Fruit fly (Drosophila melanogaster): ENCODE data around the gene CG32284.

Gene CG32284

dm6 chr3L:3148125-3149059 is 38.1 kb upstream of the CG32284 start, which contains the start of the genes Usp5 and BtbVII (continued):
- no peak for TF ChIP-seq CG17186 (GFP tag; optimal IDR thresholded peaks at IDR 0.05)
- TF ChIP-seq CG3847 (GFP tag; IDR thresholded peaks at IDR 0.05), result peak; percentile 68
- TF ChIP-seq Ets65A (GFP tag), result peak; percentile 91
- TF ChIP-seq Xbp1 (GFP tag; optimal IDR thresholded peaks at IDR 0.05), result peak; percentile 59
- TF ChIP-seq CG5953 (GFP tag; IDR thresholded peaks at IDR 0.05), result no peak
- peak; percentile 50; the same call in 1 of the 2 replicates for TF ChIP-seq CG4404 (GFP tag; IDR thresholded peaks at IDR 0.05)
- TF ChIP-seq CG3065 (GFP tag; optimal IDR thresholded peaks at IDR 0.05), result peak; percentile 61
- TF ChIP-seq ind (GFP tag; optimal IDR thresholded peaks at IDR 0.05), result peak; percentile 46
- TF ChIP-seq inv (GFP tag; IDR thresholded peaks at IDR 0.05; ENCODE audit: partially characterized antibody), result peak; percentile 94
- peak; percentile 78 for TF ChIP-seq Ets97D (GFP tag; optimal IDR thresholded peaks at IDR 0.05)
- peak; percentile 33 for TF ChIP-seq slp2 (GFP tag; optimal IDR thresholded peaks at IDR 0.05)
- TF ChIP-seq CG9215 (GFP tag; IDR thresholded peaks at IDR 0.05), result peak; percentile 39; the same call in 1 of the 2 replicates
- TF ChIP-seq CG32532 (GFP tag; IDR thresholded peaks at IDR 0.05), result peak; percentile 68
- 0 out of 2 replicates have a peak, but pooled peaks have one; percentile 10 for TF ChIP-seq CG31224 (GFP tag; IDR thresholded peaks at IDR 0.05)
- TF ChIP-seq CTCF (GFP tag; optimal IDR thresholded peaks at IDR 0.05), result no peak
- no peak for TF ChIP-seq fd102C (GFP tag; optimal IDR thresholded peaks at IDR 0.05)
- TF ChIP-seq bsh (GFP tag; optimal IDR thresholded peaks at IDR 0.05), result peak in 1 of 2 experiments; percentile 51
- no peak for TF ChIP-seq TFAM (GFP tag; optimal IDR thresholded peaks at IDR 0.05)
- TF ChIP-seq Jarid2 (GFP tag; optimal IDR thresholded peaks at IDR 0.05), result no peak
- peak; percentile 28 for TF ChIP-seq CG4424 (GFP tag; optimal IDR thresholded peaks at IDR 0.05)
- peak; percentile 71 for TF ChIP-seq Xrp1 (GFP tag; IDR thresholded peaks at IDR 0.05)
- TF ChIP-seq chif (GFP tag; optimal IDR thresholded peaks at IDR 0.05), result peak; percentile 41 to 61
- TF ChIP-seq CG5180 (GFP tag; optimal IDR thresholded peaks at IDR 0.05), result peak; percentile 24
- TF ChIP-seq gro (GFP tag; optimal IDR thresholded peaks at IDR 0.05), result peak; percentile 53
- TF ChIP-seq ERR (GFP tag; optimal IDR thresholded peaks at IDR 0.05), result peak; percentile 6
- peak; percentile 45; the same call in 1 of the 2 replicates for TF ChIP-seq lmd (GFP tag; IDR thresholded peaks at IDR 0.05)
- no peak for TF ChIP-seq pita (GFP tag; optimal IDR thresholded peaks at IDR 0.05)
- TF ChIP-seq cas (GFP tag; IDR thresholded peaks at IDR 0.05), result no peak
- 0 out of 2 replicates have a peak, but pooled peaks have one; percentile 54 for TF ChIP-seq CG8765 (GFP tag; IDR thresholded peaks at IDR 0.05)
- peak in 1 of 2 experiments; percentile 45 for TF ChIP-seq crp (GFP tag; optimal IDR thresholded peaks at IDR 0.05)
- TF ChIP-seq C15 (GFP tag; IDR thresholded peaks at IDR 0.05), result no peak
- TF ChIP-seq CG8359 (GFP tag; optimal IDR thresholded peaks at IDR 0.05; ENCODE audit: borderline replicate concordance), result no peak
- peak; percentile 64 for TF ChIP-seq sug (tag; optimal IDR thresholded peaks at IDR 0.05)
- TF ChIP-seq CG13775 (GFP tag; optimal IDR thresholded peaks at IDR 0.05), result peak; percentile 70
- peak; percentile 17 for TF ChIP-seq da (GFP tag; optimal IDR thresholded peaks at IDR 0.05)
- TF ChIP-seq Ptx1 (GFP tag; IDR thresholded peaks at IDR 0.05), result peak; percentile 58
- TF ChIP-seq CG7556 (GFP tag; optimal IDR thresholded peaks at IDR 0.05), result no peak
- TF ChIP-seq ssp (GFP tag; IDR thresholded peaks at IDR 0.05), result peak; percentile 54
- peak; percentile 7 for TF ChIP-seq CG1529 (GFP tag; optimal IDR thresholded peaks at IDR 0.05)
- peak; percentile 99 for TF ChIP-seq CG13287 (GFP tag; IDR thresholded peaks at IDR 0.05; ENCODE audit: partially characterized antibody)
- TF ChIP-seq oc (tag; optimal IDR thresholded peaks at IDR 0.05), result no peak
- peak; percentile 83 for TF ChIP-seq MBD-R2 (GFP tag; IDR thresholded peaks at IDR 0.05)
- TF ChIP-seq chm (GFP tag; IDR thresholded peaks at IDR 0.05), result peak; percentile 36; the same call in 1 of the 2 replicates
- peak; percentile 44 for TF ChIP-seq Dp (GFP tag; optimal IDR thresholded peaks at IDR 0.05)
- TF ChIP-seq Atf6 (GFP tag; IDR thresholded peaks at IDR 0.05), result peak; percentile 43; the same call in 1 of the 2 replicates
- TF ChIP-seq trem (tag; optimal IDR thresholded peaks at IDR 0.05), result peak; percentile 99
- peak; percentile 54 for TF ChIP-seq CG15601 (tag; optimal IDR thresholded peaks at IDR 0.05)
- TF ChIP-seq tgo (GFP tag; IDR thresholded peaks at IDR 0.05), result peak; percentile 60; the same call in 1 of the 3 replicates
- TF ChIP-seq dmrt99B (tag; optimal IDR thresholded peaks at IDR 0.05), result no peak

Data from whole organism, embryonic.